Worm (Caenorhabditis elegans): Measurements from ENCODE around the gene C25E10.11.

DNA sequence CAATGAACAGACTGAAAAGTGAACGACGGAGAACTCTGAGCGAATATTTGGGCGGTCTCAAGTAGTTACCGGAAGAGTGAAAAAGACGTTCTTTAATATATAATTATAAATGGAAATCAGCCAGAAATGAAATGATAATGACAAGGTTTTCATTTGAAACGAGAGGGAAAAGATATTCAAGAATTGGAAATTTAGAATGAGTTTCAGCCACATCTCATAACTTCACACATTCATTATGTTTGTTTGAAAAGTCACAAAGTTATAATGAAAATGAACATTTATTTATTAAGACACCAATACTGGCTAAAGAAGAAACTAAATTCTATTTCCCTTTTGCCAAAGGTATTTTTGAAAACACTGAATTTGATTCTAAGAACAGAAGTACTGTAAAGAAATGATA is 7.4 kb downstream of the C25E10.11 start, which contains the start of gene C25E10.7:
- TF ChIP-seq F13C5.2 (tag; optimal IDR thresholded peaks at IDR 0.05) = no peak
- no peak for TF ChIP-seq hnd-1 (tag; optimal IDR thresholded peaks at IDR 0.05)
- TF ChIP-seq hmg-4 (GFP tag; optimal IDR thresholded peaks at IDR 0.05) = no peak
- TF ChIP-seq flt-1 (GFP tag; IDR thresholded peaks at IDR 0.05) = no peak
- TF ChIP-seq aly-1 (tag; optimal IDR thresholded peaks at IDR 0.05) = no peak
- no peak for TF ChIP-seq ceh-13 (GFP tag; optimal IDR thresholded peaks at IDR 0.05)
- no peak for TF ChIP-seq pes-1 (GFP tag; IDR thresholded peaks at IDR 0.05)
- no peak for TF ChIP-seq ets-7 (tag; optimal IDR thresholded peaks at IDR 0.05)
- no peak for TF ChIP-seq ama-1 (optimal IDR thresholded peaks at IDR 0.05)
